Worm (Caenorhabditis elegans) whole organism, L3 larva: ENCODE measurements around the gene pha-4.

Source experiments
- R02D3.7 ChIP-seq: fragments of 150-350 bp; optimal IDR thresholded peaks from 2 replicates; lab custom pipeline; 2014; ENCODE audit warnings: missing biosample characterization, missing genetic modification characterization
- aly-2 ChIP-seq: fragments of 150-350 bp; optimal IDR thresholded peaks from 2 replicates; lab custom pipeline; 2014; ENCODE audit warnings: missing biosample characterization, missing genetic modification characterization
- egl-27 ChIP-seq: sonication (generic microtip); optimal IDR thresholded peaks from 4 replicates; lab custom pipeline; 2017; ENCODE audit warnings: missing biosample characterization, missing genetic modification reagents, missing genetic modification characterization
- elt-1 ChIP-seq: fragments of 150-350 bp; optimal IDR thresholded peaks from 2 replicates; lab custom pipeline; 2014; ENCODE audit warnings: missing biosample characterization, missing genetic modification characterization
- eor-1 ChIP-seq, 2 experiments: fragments of 150-350 bp; optimal IDR thresholded peaks; 2 replicates each; lab custom pipeline; 2014 to 2018; ENCODE audit warnings: missing biosample characterization in 2 of 2, missing genetic modification characterization in 2 of 2
- hmg-11 ChIP-seq: sonication (generic microtip); optimal IDR thresholded peaks from 2 replicates; lab custom pipeline; 2016; ENCODE audit warnings: missing genetic modification characterization, missing compliant biosample characterization
- jun-1 ChIP-seq: fragments of 150-350 bp; optimal IDR thresholded peaks from 2 replicates; lab custom pipeline; 2014; ENCODE audit warnings: missing biosample characterization, missing genetic modification reagents, missing genetic modification characterization
- nhr-77 ChIP-seq: fragments of 150-350 bp; optimal IDR thresholded peaks from 2 replicates; lab custom pipeline; 2014; ENCODE audit warnings: missing biosample characterization, missing genetic modification characterization
- pha-4 ChIP-seq: fragments of 150-350 bp; optimal IDR thresholded peaks from 2 replicates; lab custom pipeline; 2014; ENCODE audit warnings: missing biosample characterization, missing genetic modification reagents, missing genetic modification characterization
- snpc-4 ChIP-seq: fragments of 150-350 bp; optimal IDR thresholded peaks from 2 replicates; lab custom pipeline; 2014; ENCODE audit warnings: missing biosample characterization, missing genetic modification characterization
- unc-39 ChIP-seq: sonication (generic microtip); optimal IDR thresholded peaks from 4 replicates; lab custom pipeline; 2017; ENCODE audit warnings: missing biosample characterization, missing genetic modification characterization
- ztf-4 ChIP-seq: fragments of 150-350 bp; optimal IDR thresholded peaks from 2 replicates; lab custom pipeline; 2014; ENCODE audit warnings: missing biosample characterization, missing genetic modification characterization

DNA sequence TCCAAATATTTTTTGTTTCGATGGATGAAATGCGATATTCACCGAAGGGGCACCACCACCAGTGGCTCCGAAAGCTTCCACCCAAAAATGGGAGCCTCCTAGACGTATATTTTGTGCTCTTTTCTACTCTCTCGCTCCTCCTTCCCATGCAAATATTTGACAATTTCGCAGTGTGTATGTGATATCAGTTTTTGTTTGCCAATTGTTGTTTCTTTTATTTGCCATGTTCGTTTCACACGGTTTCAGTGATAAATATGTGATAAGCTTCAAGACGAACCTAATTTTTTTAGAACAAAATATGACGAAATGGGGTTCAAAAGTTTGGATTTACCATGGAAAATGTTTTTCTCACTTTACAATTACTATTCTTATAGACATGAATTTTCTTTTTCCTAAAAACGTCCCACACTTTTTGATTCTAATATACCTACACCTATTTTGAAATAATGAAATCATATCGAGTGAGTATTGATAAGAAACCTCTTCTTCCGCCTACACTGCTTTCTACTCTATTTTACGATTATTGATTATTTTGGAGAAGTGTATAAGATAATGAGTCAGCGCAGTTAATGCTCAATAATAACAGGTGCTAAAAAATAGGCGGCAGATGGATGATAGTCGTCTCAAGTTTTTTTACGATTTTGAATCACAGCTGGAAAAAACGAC lies 1.1 kb downstream of the pha-4 start:
- TF ChIP-seq unc-39 (tag; lab: Kevin White, UChicago) (no peak), egl-27 (no peak), eor-1 (tag; optimal IDR thresholded peaks at IDR 0.05; lab: Kevin White, UChicago) (no peak), snpc-4 (tag; lab: Kevin White, UChicago) (no peak), ztf-4 (tag; lab: Kevin White, UChicago) (no peak), R02D3.7 (tag; lab: Kevin White, UChicago) (no peak), pha-4 (no peak), aly-2 (tag; lab: Kevin White, UChicago) (no peak), elt-1 (tag; lab: Kevin White, UChicago) (no peak), jun-1 (tag; lab: Kevin White, UChicago) (no peak), nhr-77 (tag; lab: Kevin White, UChicago) (no peak), hmg-11 (tag; lab: Kevin White, UChicago) (no peak)
